Worm (Caenorhabditis elegans) whole organism, L4 larva: ENCODE data around the gene T05C3.2.

Experiments used
- D1046.2 ChIP-seq: fragments of 200-800 bp; sonication (Bioruptor generic); IDR thresholded peaks from 2 replicates; pipeline ENCODE4 v1.3.6; 2022; ENCODE audit warnings: missing genetic modification characterization, missing compliant biosample characterization
- F44E2.7 ChIP-seq: fragments of 200-800 bp; sonication (Bioruptor generic); IDR thresholded peaks from 2 replicates; pipeline ENCODE4 v2.1.2; 2022; ENCODE audit warnings: missing genetic modification characterization, missing compliant biosample characterization
- R02D3.7 ChIP-seq: fragments of 150-350 bp; sonication (generic microtip); optimal IDR thresholded peaks from 3 replicates; lab custom pipeline; 2014; ENCODE audit warnings: missing biosample characterization, missing genetic modification characterization
- T20F7.1 ChIP-seq: fragments of 200-800 bp; sonication (Bioruptor generic); optimal IDR thresholded peaks from 2 replicates; lab custom pipeline; 2018; ENCODE audit warnings: mild to moderate bottlenecking, missing genetic modification characterization, missing compliant biosample characterization
- Y105C5A.15 ChIP-seq: fragments of 200-800 bp; sonication (Bioruptor generic); IDR thresholded peaks from 2 replicates; pipeline ENCODE4 v1.3.6; 2022; ENCODE audit warnings: missing genetic modification characterization, missing compliant biosample characterization
- Y48G9A.11 ChIP-seq: fragments of 200-800 bp; sonication (Bioruptor generic); IDR thresholded peaks from 2 replicates; pipeline ENCODE4 v1.3.6; 2022; ENCODE audit warnings: missing genetic modification reagents, missing genetic modification characterization, missing compliant biosample characterization
- aha-1 ChIP-seq: fragments of 150-350 bp; peaks from one replicate; lab custom pipeline; 2014; ENCODE audit warnings: missing biosample characterization, missing genetic modification characterization
- attf-4 ChIP-seq: sonication (generic microtip); optimal IDR thresholded peaks from 3 replicates; lab custom pipeline; 2017; ENCODE audit warnings: missing biosample characterization, missing genetic modification characterization
- ceh-20 ChIP-seq: fragments of 200-800 bp; sonication (Bioruptor generic); IDR thresholded peaks from 2 replicates; pipeline ENCODE4 v1.3.6; 2022; ENCODE audit warnings: missing genetic modification reagents, missing genetic modification characterization, missing compliant biosample characterization
- ceh-32 ChIP-seq: sonication (generic microtip); optimal IDR thresholded peaks from 2 replicates; lab custom pipeline; 2016; ENCODE audit warnings: mild to moderate bottlenecking, missing genetic modification characterization, missing compliant biosample characterization; ENCODE audit not compliant: poor library complexity
- ceh-44 ChIP-seq: fragments of 200-800 bp; sonication (Bioruptor generic); IDR thresholded peaks from 2 replicates; pipeline ENCODE4 v1.3.6; 2022; ENCODE audit warnings: missing genetic modification reagents, missing genetic modification characterization, missing compliant biosample characterization
- ceh-82 ChIP-seq: sonication (generic microtip); optimal IDR thresholded peaks from 2 replicates; lab custom pipeline; 2017; ENCODE audit warnings: missing biosample characterization, missing genetic modification characterization
- ces-1 ChIP-seq: fragments of 150-350 bp; sonication (generic microtip); optimal IDR thresholded peaks from 4 replicates; lab custom pipeline; 2014; ENCODE audit warnings: missing biosample characterization, missing genetic modification reagents, missing genetic modification characterization
- daf-12 ChIP-seq: fragments of 150-350 bp; optimal IDR thresholded peaks from 2 replicates; lab custom pipeline; 2014; ENCODE audit warnings: missing biosample characterization, missing genetic modification reagents, missing genetic modification characterization
- daf-16 ChIP-seq, 3 experiments: sonication (generic microtip); optimal IDR thresholded peaks; 2 replicates each; lab custom pipeline; 2016 to 2017; ENCODE audit warnings: missing genetic modification characterization in 3 of 3, missing genetic modification reagents in 3 of 3, mild to moderate bottlenecking in 2 of 3, missing compliant biosample characterization in 2 of 3, missing biosample characterization in 1 of 3, moderate library complexity in 1 of 3
- daf-19 ChIP-seq: fragments of 200-800 bp; sonication (Bioruptor generic); conservative IDR thresholded peaks from 2 replicates; pipeline ENCODE4 v1.3.6; 2022; ENCODE audit warnings: missing genetic modification characterization, missing compliant biosample characterization
- dmd-9 ChIP-seq: fragments of 200-800 bp; sonication (Bioruptor generic); IDR thresholded peaks from 2 replicates; pipeline ENCODE4 v1.3.6; 2022; ENCODE audit warnings: missing genetic modification reagents, missing genetic modification characterization, missing compliant biosample characterization
- dve-1 ChIP-seq: sonication (generic microtip); optimal IDR thresholded peaks from 2 replicates; lab custom pipeline; 2017; ENCODE audit warnings: antibody characterized with exemption, mild to moderate bottlenecking, missing genetic modification characterization, missing compliant biosample characterization; ENCODE audit not compliant: insufficient read depth
- fkh-10 ChIP-seq: fragments of 150-350 bp; optimal IDR thresholded peaks from 2 replicates; lab custom pipeline; 2014; ENCODE audit warnings: missing biosample characterization, missing genetic modification reagents, missing genetic modification characterization
- hlh-30 ChIP-seq: sonication (generic microtip); optimal IDR thresholded peaks from 2 replicates; lab custom pipeline; 2017; ENCODE audit warnings: antibody characterized with exemption, mild to moderate bottlenecking, missing genetic modification characterization, missing compliant biosample characterization; ENCODE audit not compliant: insufficient read depth
- hmg-1.1 ChIP-seq: fragments of 200-800 bp; sonication (Bioruptor generic); IDR thresholded peaks from 2 replicates; pipeline ENCODE4 v1.3.6; 2022; ENCODE audit warnings: missing genetic modification reagents, missing genetic modification characterization, missing compliant biosample characterization
- lim-7 ChIP-seq: fragments of 200-800 bp; sonication (Bioruptor generic); IDR thresholded peaks from 2 replicates; pipeline ENCODE4 v1.3.6; 2022; ENCODE audit warnings: missing genetic modification characterization, missing compliant biosample characterization
- lin-13 ChIP-seq: fragments of 150-350 bp; optimal IDR thresholded peaks from 2 replicates; lab custom pipeline; 2014; ENCODE audit warnings: missing biosample characterization, missing genetic modification reagents, missing genetic modification characterization
- lin-29 ChIP-seq: fragments of 200-800 bp; sonication (Bioruptor generic); IDR thresholded peaks from 2 replicates; pipeline ENCODE4 v1.3.6; 2022; ENCODE audit warnings: missing genetic modification reagents, missing genetic modification characterization, missing compliant biosample characterization
- lin-38 ChIP-seq: fragments of 200-800 bp; sonication (Bioruptor generic); IDR thresholded peaks from 2 replicates; pipeline ENCODE4 v1.3.6; 2022; ENCODE audit warnings: missing genetic modification reagents, missing genetic modification characterization, missing compliant biosample characterization
- lsy-2 ChIP-seq, 2 experiments: fragments of 150-350 bp in 1 of 2; sonication (generic microtip) in 1 of 2; optimal IDR thresholded peaks; 2 replicates each; lab custom pipeline; 2014 to 2017; ENCODE audit warnings: missing biosample characterization in 2 of 2, missing genetic modification characterization in 2 of 2
- mdl-1 ChIP-seq, 2 experiments: fragments of 150-350 bp in 1 of 2; sonication (generic microtip) in 1 of 2; optimal IDR thresholded peaks; 2 replicates each; lab custom pipeline; 2014 to 2017; ENCODE audit warnings: missing biosample characterization in 2 of 2, missing genetic modification characterization in 2 of 2
- mep-1 ChIP-seq: fragments of 150-350 bp; sonication (generic microtip); optimal IDR thresholded peaks from 3 replicates; lab custom pipeline; 2014; ENCODE audit warnings: missing biosample characterization, missing genetic modification characterization
- mes-2 ChIP-seq: sonication (generic microtip); optimal IDR thresholded peaks from 2 replicates; lab custom pipeline; 2016; ENCODE audit warnings: missing genotype, mild to moderate bottlenecking, missing genetic modification characterization, missing compliant biosample characterization; ENCODE audit not compliant: poor library complexity, severe bottlenecking
- nhr-10 ChIP-seq: fragments of 150-350 bp; optimal IDR thresholded peaks from 2 replicates; lab custom pipeline; 2014; ENCODE audit warnings: missing biosample characterization, missing genetic modification characterization
- nhr-11 ChIP-seq: fragments of 150-350 bp; optimal IDR thresholded peaks from 2 replicates; lab custom pipeline; 2014; ENCODE audit warnings: missing biosample characterization, missing genetic modification characterization
- nhr-25 ChIP-seq: sonication (generic microtip); optimal IDR thresholded peaks from 2 replicates; lab custom pipeline; 2017; ENCODE audit warnings: missing genetic modification characterization, mild to moderate bottlenecking, missing compliant biosample characterization, antibody characterized with exemption, moderate library complexity, borderline replicate concordance; ENCODE audit not compliant: insufficient read depth
- nhr-28 ChIP-seq: fragments of 150-350 bp; optimal IDR thresholded peaks from 2 replicates; lab custom pipeline; 2014; ENCODE audit warnings: missing biosample characterization, missing genetic modification characterization
- nhr-41 ChIP-seq: fragments of 200-800 bp; sonication (Bioruptor generic); IDR thresholded peaks from 2 replicates; pipeline ENCODE4 v1.3.6; 2022; ENCODE audit warnings: missing genetic modification reagents, missing genetic modification characterization, missing compliant biosample characterization
- nhr-42 ChIP-seq: fragments of 200-800 bp; sonication (Bioruptor generic); IDR thresholded peaks from 2 replicates; pipeline ENCODE4 v1.3.6; 2022; ENCODE audit warnings: missing genetic modification characterization, missing compliant biosample characterization
- nhr-48 ChIP-seq: sonication (generic microtip); optimal IDR thresholded peaks from 2 replicates; lab custom pipeline; 2016; ENCODE audit warnings: mild to moderate bottlenecking, missing genetic modification characterization, missing compliant biosample characterization
- snpc-1.2 ChIP-seq: fragments of 200-800 bp; sonication (Bioruptor generic); IDR thresholded peaks from 2 replicates; pipeline ENCODE4 v1.3.6; 2022; ENCODE audit warnings: missing genetic modification reagents, missing genetic modification characterization, missing compliant biosample characterization
- tra-1 ChIP-seq: fragments of 200-800 bp; sonication (Bioruptor generic); IDR thresholded peaks from 2 replicates; pipeline ENCODE4 v1.3.6; 2022; ENCODE audit warnings: missing genetic modification reagents, missing genetic modification characterization, missing compliant biosample characterization
- unc-62 ChIP-seq, 3 experiments: fragments of 150-350 bp in 1 of 3; sonication (generic microtip); optimal IDR thresholded peaks in 2 of 3; peaks in 1 of 3; 1 replicate in 1 of 3; 2 replicates in 2 of 3; lab custom pipeline; 2014 to 2017; ENCODE audit warnings: missing biosample characterization in 3 of 3, missing genetic modification characterization in 3 of 3, missing genetic modification reagents in 3 of 3, missing genotype in 1 of 3
- zfp-3 ChIP-seq: fragments of 200-800 bp; sonication (Bioruptor generic); conservative IDR thresholded peaks from 2 replicates; pipeline ENCODE4 v1.3.6; 2022; ENCODE audit warnings: missing genetic modification reagents, missing genetic modification characterization, missing compliant biosample characterization
- zip-11 ChIP-seq: fragments of 200-800 bp; sonication (Bioruptor generic); IDR thresholded peaks from 2 replicates; pipeline ENCODE4 v1.3.6; 2022; ENCODE audit warnings: missing genetic modification characterization, missing compliant biosample characterization
- ztf-11 ChIP-seq: fragments of 150-350 bp; optimal IDR thresholded peaks from 2 replicates; lab custom pipeline; 2014; ENCODE audit warnings: missing biosample characterization, missing genetic modification characterization

The T05C3.2 gene

DNA sequence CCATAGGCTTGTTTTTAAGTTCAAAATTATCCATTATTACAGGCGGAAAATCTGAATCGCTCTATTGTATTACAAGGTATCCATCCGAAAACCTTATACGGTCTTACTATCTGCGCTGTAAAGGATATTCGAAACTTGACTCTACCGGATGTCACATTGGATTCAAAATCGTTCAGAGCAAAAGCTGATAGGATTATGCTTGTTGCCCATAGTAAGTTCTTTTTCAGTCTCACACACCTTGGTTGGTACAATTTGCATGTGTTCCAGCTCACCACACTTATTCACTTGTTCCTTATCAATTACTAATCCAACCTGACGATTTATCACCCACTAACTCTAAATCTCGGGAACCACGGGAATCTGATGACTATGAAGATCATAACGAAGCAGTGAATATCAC, 34.1 kb downstream of the T05C3.2 start:
- TF ChIP-seq unc-62 (GFP tag; optimal IDR thresholded peaks at IDR 0.05 in 1 of 2; lab: Kevin White, UChicago): peak in 1 of 2 experiments; percentile 92
- no peak for TF ChIP-seq unc-62 (tag; optimal IDR thresholded peaks at IDR 0.05; lab: Kevin White, UChicago)
- TF ChIP-seq D1046.2 (GFP tag; lab: Robert Waterston, UW): no peak

ce11 chrV:5533755-5534154, 40.2 kb downstream of the T05C3.2 start, which contains the start of gene grl-1:
TSS of gene grl-1 (minus strand) at chrV:5533855.
- TF ChIP-seq F44E2.7 (no peak), daf-19 (GFP tag; lab: Robert Waterston, UW) (no peak), ceh-82 (tag; lab: Kevin White, UChicago) (no peak), nhr-28 (tag; lab: Kevin White, UChicago) (no peak), mep-1 (tag; lab: Kevin White, UChicago) (no peak), hlh-30 (tag; lab: Kevin White, UChicago) (no peak), tra-1 (GFP tag; lab: Robert Waterston, UW) (no peak), nhr-25 (no peak), lin-29 (no peak)

ce11 chrV:5535774-5536173, 42.2 kb downstream of the T05C3.2 start, which contains the start of gene C24G6.8:
TSS of gene C24G6.8 (minus strand) at chrV:5535874.
- no peak for TF ChIP-seq lin-13 (GFP tag; lab: Kevin White, UChicago)
- no peak for TF ChIP-seq lin-38 (GFP tag; lab: Robert Waterston, UW)
- peak in 1 of 2 experiments; percentile 3 for TF ChIP-seq unc-62 (GFP tag; optimal IDR thresholded peaks at IDR 0.05 in 1 of 2; lab: Kevin White, UChicago)
- TF ChIP-seq unc-62 (tag; optimal IDR thresholded peaks at IDR 0.05; lab: Kevin White, UChicago): no peak

- TF ChIP-seq daf-12 (tag; lab: Kevin White, UChicago) (no peak), nhr-11 (tag; lab: Kevin White, UChicago) (no peak), nhr-41 (GFP tag; lab: Robert Waterston, UW) (no peak), snpc-1.2 (GFP tag; lab: Robert Waterston, UW) (0 out of 2 replicates have a peak, but pooled peaks have one; percentile 36), lin-38 (GFP tag; lab: Robert Waterston, UW) (no peak), nhr-48 (no peak), mdl-1 (tag; optimal IDR thresholded peaks at IDR 0.05; lab: Kevin White, UChicago) (no peak), mes-2 (peak; percentile 8), aha-1 (tag; lab: Kevin White, UChicago) (no peak), unc-62 (GFP tag; optimal IDR thresholded peaks at IDR 0.05 in 1 of 2; lab: Kevin White, UChicago) (no peak), unc-62 (tag; optimal IDR thresholded peaks at IDR 0.05; lab: Kevin White, UChicago) (no peak), ztf-11 (tag; lab: Kevin White, UChicago) (no peak), lin-13 (GFP tag; lab: Kevin White, UChicago) (no peak), fkh-10 (GFP tag; lab: Kevin White, UChicago) (no peak), nhr-10 (tag; lab: Kevin White, UChicago) (no peak), Y48G9A.11 (GFP tag; lab: Robert Waterston, UW) (peak; percentile 97), hmg-1.1 (0 out of 2 replicates have a peak, but pooled peaks have one; percentile 32), daf-16 (GFP tag; optimal IDR thresholded peaks at IDR 0.05; lab: Kevin White, UChicago) (no peak), daf-16 (tag; optimal IDR thresholded peaks at IDR 0.05; lab: Kevin White, UChicago) (no peak), T20F7.1 (GFP tag; lab: Kevin White, UChicago) (peak; percentile 96), nhr-42 (GFP tag; lab: Robert Waterston, UW) (no peak), dve-1 (tag; lab: Kevin White, UChicago) (no peak), lim-7 (GFP tag; lab: Robert Waterston, UW) (no peak), ceh-20 (GFP tag; lab: Robert Waterston, UW) (no peak), Y105C5A.15 (GFP tag; lab: Robert Waterston, UW) (no peak), R02D3.7 (tag; lab: Kevin White, UChicago) (no peak), dmd-9 (no peak), ces-1 (GFP tag; lab: Kevin White, UChicago) (no peak), ceh-32 (no peak), attf-4 (tag; lab: Kevin White, UChicago) (no peak), lsy-2 (tag; optimal IDR thresholded peaks at IDR 0.05; lab: Kevin White, UChicago) (no peak), zip-11 (GFP tag; lab: Robert Waterston, UW) (no peak), ceh-44 (GFP tag; lab: Robert Waterston, UW) (no peak), zfp-3 (GFP tag; lab: Robert Waterston, UW) (no peak), F44E2.7 (no peak)
These were observed 42.8 kb downstream of the T05C3.2 start, which contains the start of the genes cox-16 and syp-2 for ce11 chrV:5536240-5536811. TSS of gene cox-16 (minus strand) at chrV:5536243. TSS of gene syp-2 (plus strand) at chrV:5536487.
